Worm (Caenorhabditis elegans): ENCODE measurements around the gene srbc-44.

Gene srbc-44

DNA sequence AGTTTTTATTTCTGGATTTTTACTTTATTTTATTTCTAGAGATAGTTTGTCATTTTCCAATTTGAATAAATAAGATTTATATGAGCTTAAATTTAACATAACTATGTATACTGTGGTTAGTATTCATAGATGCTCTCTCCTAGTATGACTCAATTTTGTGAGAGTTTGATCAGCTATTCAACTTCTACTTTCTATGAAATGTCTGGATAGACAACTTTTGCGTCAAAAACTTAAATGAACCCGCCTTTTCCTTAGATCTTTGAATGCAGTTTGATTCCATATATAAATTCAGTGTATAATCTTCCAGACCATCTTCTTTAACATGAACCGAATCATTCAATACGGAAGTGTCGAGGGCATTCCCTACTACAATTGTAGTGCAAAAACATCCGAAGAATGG lies 19.4 kb downstream of the srbc-44 start, which contains the start of gene srt-43:
Gene srt-43, plus strand, starts transcription at position 301 of the 400 bp plus-strand sequence.
- TF ChIP-seq W03F9.2 (tag; optimal IDR thresholded peaks at IDR 0.05) (no peak), dao-5 (tag; optimal IDR thresholded peaks at IDR 0.05) (no peak), him-1 (tag; optimal IDR thresholded peaks at IDR 0.05) (no peak)

DNA sequence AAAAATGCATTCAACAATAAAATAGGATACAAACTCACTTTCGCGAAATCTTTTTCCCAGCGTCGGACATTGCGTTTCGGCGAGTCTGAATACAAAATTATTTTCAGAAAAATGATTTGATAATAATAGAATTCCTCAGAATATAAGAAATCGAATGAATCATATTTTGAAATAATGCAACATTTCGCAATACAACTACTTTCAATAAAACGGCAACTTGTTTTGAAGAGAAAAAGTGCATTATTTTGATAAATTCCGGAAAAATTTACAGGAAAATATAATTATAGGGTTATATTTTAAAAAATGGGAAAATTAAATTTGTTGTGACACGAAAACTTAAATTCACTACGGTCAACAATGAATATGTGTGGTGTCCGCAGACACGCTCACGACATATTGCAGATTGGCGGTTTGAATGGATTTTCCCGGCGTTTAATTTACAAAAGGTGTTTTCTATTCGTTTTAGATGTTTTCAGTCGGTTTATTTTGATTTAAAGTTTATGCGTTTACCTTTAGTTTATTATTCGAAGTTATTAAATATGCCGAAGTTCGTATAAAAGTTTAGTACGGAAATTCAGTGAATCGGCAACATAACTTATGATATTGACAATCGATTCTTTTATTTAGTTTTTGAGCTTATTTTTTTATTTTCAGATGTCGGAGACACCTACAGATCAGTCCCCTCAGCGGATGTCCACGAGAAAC lies 24.9 kb downstream of the srbc-44 start, which contains the start of the genes abcf-1 and scc-3:
Gene abcf-1, minus strand, starts transcription at position 85 of the 705 bp plus-strand sequence.
Gene scc-3, plus strand, starts transcription at position 655 of the 705 bp plus-strand sequence.
- TF ChIP-seq dao-5 (tag; optimal IDR thresholded peaks at IDR 0.05): no peak
- peak; percentile 11 for TF ChIP-seq W03F9.2 (tag; optimal IDR thresholded peaks at IDR 0.05)
- no peak for TF ChIP-seq him-1 (tag; optimal IDR thresholded peaks at IDR 0.05)

DNA sequence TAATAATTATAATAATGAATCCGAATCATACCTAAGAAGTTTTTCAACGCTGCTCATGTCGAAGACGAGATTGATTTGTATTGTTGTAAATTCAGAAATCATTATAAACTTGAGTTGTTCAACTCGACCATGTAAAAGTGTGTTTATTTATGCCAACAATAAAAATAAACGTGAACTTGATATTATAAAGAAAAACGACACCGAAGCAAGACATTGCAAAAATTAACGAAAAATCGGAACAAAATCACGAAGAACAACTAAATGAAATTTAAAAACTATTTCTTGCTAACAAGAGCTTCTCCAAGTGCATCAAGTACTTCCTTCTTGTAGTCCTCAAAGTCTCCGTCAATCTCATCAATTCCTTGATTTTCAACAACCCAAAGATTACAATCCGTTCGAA lies 27.4 kb downstream of the srbc-44 start, which contains the start of gene F18E2.15:
Gene F18E2.15, minus strand, starts transcription at position 101 of the 400 bp plus-strand sequence.
- TF ChIP-seq dao-5 (tag; optimal IDR thresholded peaks at IDR 0.05) (no peak), W03F9.2 (tag; optimal IDR thresholded peaks at IDR 0.05) (no peak), him-1 (tag; optimal IDR thresholded peaks at IDR 0.05) (no peak)

DNA sequence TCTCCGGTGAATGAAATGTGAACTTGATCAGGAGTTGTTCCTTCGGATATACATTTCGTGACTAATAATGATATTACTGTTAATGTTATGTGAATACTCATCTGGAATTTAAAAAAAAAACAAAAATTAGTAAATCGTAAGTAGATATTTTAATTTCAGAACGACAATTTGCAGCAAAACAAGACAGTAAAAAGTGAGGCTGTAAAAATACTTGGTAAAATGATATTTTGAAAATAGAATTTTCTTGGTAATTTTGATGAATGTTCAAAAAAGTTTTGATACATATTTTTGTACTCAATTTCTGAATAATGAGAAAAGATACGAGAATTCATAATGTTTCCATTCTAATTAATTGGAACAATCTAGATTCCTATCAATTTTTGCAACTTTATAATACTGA lies 28.7 kb downstream of the srbc-44 start, which contains the start of gene papl-1:
Gene papl-1, minus strand, starts transcription at position 101 of the 400 bp plus-strand sequence.
- TF ChIP-seq him-1 (tag; optimal IDR thresholded peaks at IDR 0.05): no peak
- TF ChIP-seq dao-5 (tag; optimal IDR thresholded peaks at IDR 0.05): no peak
- TF ChIP-seq W03F9.2 (tag; optimal IDR thresholded peaks at IDR 0.05): no peak

DNA sequence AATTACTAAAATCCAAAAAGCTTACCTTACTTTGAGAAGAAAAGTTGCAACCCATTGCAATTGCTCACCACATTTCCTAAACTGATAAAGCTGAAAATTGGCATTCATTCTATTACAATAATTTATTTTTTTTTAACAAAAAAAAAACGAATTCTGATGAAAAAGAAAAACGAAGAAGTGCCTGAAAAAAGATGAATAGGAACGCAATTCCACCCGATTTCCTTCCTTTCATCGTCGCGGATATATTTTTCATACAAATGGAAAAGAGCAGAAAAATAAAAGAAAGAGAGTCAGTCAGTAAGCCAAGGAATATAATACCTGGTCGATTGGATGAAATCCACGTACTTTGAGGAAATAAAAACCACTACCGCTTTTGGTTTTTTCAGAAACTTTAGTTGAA lies 33.5 kb downstream of the srbc-44 start, which contains the start of gene gpa-13:
Gene gpa-13, minus strand, starts transcription at position 101 of the 400 bp plus-strand sequence.
- TF ChIP-seq dao-5 (tag; optimal IDR thresholded peaks at IDR 0.05) (no peak), W03F9.2 (tag; optimal IDR thresholded peaks at IDR 0.05) (no peak), him-1 (tag; optimal IDR thresholded peaks at IDR 0.05) (no peak)

DNA sequence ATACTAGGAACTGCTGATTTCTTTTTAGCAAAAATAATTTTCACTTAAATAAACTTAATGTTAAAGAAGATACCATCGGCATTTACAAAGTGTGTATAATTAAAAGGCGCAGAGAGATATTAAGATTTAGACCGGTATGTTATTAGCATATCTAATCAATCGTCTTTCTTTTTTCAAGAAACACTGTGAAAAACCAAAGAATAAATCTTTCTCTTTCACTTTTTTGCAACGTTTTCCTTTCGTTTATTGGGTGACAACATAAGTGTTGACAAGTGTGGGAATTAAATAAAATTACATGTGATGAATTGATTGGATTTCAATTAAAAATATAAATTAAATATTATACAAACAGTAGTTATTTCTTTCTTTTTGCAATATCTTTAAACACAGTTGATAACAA lies 35.9 kb downstream of the srbc-44 start, which contains the start of gene C15C8.8:
Gene C15C8.8, minus strand, starts transcription at position 101 of the 400 bp plus-strand sequence.
- no peak for TF ChIP-seq W03F9.2 (tag; optimal IDR thresholded peaks at IDR 0.05)
- TF ChIP-seq dao-5 (tag; optimal IDR thresholded peaks at IDR 0.05): no peak
- no peak for TF ChIP-seq him-1 (tag; optimal IDR thresholded peaks at IDR 0.05)

DNA sequence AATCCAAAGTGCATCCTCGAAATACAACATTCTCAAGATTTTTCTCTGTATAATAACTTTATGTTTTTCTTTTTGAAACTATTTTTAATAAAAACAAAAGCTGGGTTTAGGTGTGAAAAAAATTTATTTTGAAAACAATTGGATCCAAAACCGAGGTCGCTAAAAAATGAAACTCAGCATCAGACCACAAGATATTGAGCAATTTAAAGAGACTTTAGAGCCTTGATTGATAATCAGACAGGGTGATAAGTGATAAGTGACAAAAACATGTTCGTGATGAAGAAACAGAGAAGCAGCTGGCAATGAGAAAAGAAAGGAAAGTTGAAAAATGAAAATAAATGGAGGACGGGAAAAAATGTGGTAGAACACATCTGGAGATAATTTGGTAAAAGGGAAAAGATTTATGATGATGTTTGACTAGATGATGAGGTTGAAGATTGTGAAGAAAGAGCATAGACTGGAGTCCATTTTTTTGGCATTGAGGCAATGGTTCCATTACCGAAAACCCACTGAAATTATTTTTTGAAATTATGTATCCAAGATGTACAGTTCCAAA lies 36.8 kb downstream of the srbc-44 start, which contains the start of gene C15C8.6:
Gene C15C8.6, minus strand, starts transcription at position 51 of the 556 bp plus-strand sequence.
- no peak for TF ChIP-seq him-1 (tag; optimal IDR thresholded peaks at IDR 0.05)

DNA sequence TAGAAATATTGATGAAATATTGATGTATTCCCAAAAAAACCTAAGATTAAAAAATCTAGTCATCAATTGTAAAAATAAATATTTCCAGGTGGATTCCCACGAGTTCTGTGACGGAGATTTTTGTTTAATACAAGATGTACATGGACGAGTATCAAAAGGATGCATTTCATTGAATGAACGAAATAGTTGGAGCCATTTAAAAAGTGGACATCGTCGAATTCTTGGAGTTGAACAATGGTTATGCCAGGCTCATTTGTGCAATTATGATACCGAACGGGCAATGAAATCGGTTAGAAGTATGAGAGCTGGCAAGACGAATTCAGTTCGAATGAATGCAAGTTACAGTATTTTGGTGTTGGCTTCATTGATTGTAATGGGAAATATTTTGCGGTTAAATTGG lies 38.8 kb downstream of the srbc-44 start:
- no peak for TF ChIP-seq W03F9.2 (tag; optimal IDR thresholded peaks at IDR 0.05)
- TF ChIP-seq him-1 (tag; optimal IDR thresholded peaks at IDR 0.05): no peak
- no peak for TF ChIP-seq dao-5 (tag; optimal IDR thresholded peaks at IDR 0.05)

DNA sequence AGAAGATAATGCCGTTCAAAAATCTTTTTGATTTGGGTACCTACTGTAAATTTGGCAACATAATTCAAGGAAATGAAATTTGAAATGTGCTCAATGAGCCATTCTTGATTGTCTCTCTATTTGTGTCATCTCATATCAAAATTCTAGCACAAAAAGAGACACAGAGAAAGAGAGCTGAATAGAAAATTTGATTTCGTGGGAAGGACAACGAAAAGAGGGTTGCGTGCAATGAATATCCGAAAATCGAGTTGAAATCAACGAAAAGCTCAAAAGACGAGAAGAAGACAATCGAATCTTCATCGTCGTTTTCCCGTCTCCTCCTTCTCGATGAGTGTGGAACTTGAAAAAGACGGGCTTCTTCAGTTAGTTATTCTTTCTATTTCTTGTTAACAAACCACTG lies 40.5 kb downstream of the srbc-44 start, which contains the start of gene C15C8.5:
Gene C15C8.5, plus strand, starts transcription at position 152 of the 400 bp plus-strand sequence.
- no peak for TF ChIP-seq him-1 (tag; optimal IDR thresholded peaks at IDR 0.05)
- TF ChIP-seq W03F9.2 (tag; optimal IDR thresholded peaks at IDR 0.05): no peak
- no peak for TF ChIP-seq dao-5 (tag; optimal IDR thresholded peaks at IDR 0.05)

DNA sequence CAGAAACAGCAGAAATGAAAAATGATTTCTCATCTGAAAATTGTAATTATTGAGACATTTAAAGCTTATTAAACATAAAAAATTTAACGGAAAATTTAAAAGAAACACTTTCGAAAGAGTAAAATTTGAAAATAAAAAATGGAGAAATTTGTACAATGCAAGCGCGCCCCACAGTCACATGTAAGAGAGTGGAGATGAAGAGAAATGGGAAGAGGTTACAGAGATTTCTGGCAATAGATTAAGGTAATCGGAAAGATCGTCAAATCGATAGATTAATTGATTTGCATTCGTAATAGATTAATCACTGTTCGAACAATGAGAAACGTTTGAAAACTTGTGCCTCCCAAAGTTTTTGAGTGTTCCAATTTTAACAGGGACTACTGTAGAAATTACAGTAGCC lies 40.9 kb downstream of the srbc-44 start, which contains the start of gene C15C8.4:
Gene C15C8.4, minus strand, starts transcription at position 33 of the 400 bp plus-strand sequence.
- no peak for TF ChIP-seq him-1 (tag; optimal IDR thresholded peaks at IDR 0.05)
- no peak for TF ChIP-seq W03F9.2 (tag; optimal IDR thresholded peaks at IDR 0.05)

DNA sequence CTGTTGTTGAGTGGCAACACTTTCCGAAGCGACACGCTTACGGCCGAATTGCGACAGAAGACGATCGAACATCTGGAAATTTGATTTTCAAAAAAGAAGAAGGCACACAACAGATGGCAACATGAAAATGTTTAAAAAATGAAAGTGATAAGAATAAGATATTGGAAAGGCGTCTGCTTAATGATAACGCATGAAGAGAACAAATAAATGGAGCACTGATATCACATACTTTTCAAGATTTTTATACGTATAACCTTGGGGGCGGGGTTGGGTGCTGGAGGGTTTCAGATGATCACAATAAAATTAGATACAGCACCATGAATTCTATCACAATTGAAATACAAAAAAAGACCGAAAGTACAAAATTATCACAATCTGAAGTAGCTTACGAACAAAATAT lies 43.4 kb downstream of the srbc-44 start, which contains the start of gene C15C8.7:
Gene C15C8.7, minus strand, starts transcription at position 72 of the 400 bp plus-strand sequence.
- TF ChIP-seq W03F9.2 (tag; optimal IDR thresholded peaks at IDR 0.05) (no peak), dao-5 (tag; optimal IDR thresholded peaks at IDR 0.05) (no peak), him-1 (tag; optimal IDR thresholded peaks at IDR 0.05) (no peak)

DNA sequence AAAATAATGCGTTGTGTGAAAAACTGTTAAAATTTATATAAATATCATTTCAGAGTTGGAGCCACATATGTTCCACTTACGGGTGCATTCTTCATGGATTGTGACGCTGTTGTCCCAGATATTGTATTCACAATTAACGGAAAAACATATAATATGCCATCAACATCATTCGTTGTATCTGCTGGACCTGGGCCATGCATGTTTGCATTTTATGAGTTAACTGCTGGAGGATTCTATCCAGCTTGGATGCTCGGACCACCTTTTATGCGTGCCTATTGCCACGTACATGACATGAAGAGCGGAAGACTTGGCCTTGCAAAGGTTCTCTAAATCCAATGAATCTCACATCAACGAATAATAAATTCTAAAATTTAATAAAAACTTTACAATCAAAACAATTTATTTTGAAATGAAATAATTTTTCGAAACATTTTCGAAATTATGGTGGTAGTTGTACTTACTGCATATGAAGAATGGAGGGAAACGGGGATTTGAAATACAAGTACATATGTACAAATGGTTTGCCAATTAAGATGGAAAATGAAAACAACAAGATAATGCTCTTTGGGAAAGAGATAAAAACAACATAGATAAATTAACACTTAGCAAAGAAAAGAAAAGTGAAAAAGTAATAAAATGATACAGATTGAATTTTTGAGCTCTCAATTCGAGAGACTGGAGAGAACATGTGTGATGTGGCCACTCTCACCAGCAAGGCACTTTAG lies 44.4 kb downstream of the srbc-44 start:
- TF ChIP-seq dao-5 (tag; optimal IDR thresholded peaks at IDR 0.05) (no peak), him-1 (tag; optimal IDR thresholded peaks at IDR 0.05) (no peak), W03F9.2 (tag; optimal IDR thresholded peaks at IDR 0.05) (no peak)

DNA sequence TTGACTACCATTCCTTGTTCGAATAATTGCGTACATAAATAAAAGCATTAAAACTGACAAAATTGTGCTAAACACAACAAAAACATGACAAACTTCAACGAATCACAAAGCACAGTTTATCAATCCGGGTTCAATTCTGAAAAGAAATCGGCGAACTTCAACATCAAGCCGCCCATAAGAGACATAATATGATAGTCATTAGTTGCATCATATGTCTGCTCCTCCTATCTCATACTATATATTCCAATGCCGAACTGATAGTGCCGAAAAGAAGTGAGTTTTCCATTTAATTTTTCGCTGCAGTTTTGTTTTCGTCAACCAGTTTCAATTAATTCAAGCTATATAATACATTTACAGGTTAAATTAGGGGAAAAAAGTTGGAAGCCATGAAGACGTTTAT lies 46.7 kb downstream of the srbc-44 start, which contains the start of gene hrg-7:
Gene hrg-7, plus strand, starts transcription at position 358 of the 400 bp plus-strand sequence.
- TF ChIP-seq W03F9.2 (tag; optimal IDR thresholded peaks at IDR 0.05) (no peak), dao-5 (tag; optimal IDR thresholded peaks at IDR 0.05) (no peak), him-1 (tag; optimal IDR thresholded peaks at IDR 0.05) (no peak)
